Fruit fly (Drosophila melanogaster) whole organism, prepupa: ENCODE measurements around the gene CG3246.

ENCODE experiments used
- CG10631 ChIP-seq: fragments of 200-800 bp; sonication (Bioruptor generic); optimal IDR thresholded peaks from 2 replicates; lab custom pipeline; 2016; ENCODE audit warnings: missing biosample characterization, missing genetic modification characterization
- CG10669 ChIP-seq: fragments of 200-800 bp; sonication (Bioruptor generic); optimal IDR thresholded peaks from 3 replicates; lab custom pipeline; 2018; ENCODE audit warnings: missing biosample characterization, mild to moderate bottlenecking, missing genetic modification characterization, moderate library complexity
- CG11294 ChIP-seq: fragments of 200-800 bp; sonication (Bioruptor generic); IDR thresholded peaks from 2 replicates; pipeline ENCODE4 v1.3.6; 2022; ENCODE audit warnings: missing biosample characterization, missing genetic modification characterization
- CG11762 ChIP-seq: fragments of 200-800 bp; sonication (Bioruptor generic); optimal IDR thresholded peaks from 3 replicates; lab custom pipeline; 2016; ENCODE audit warnings: missing biosample characterization, missing genetic modification characterization; ENCODE audit not compliant: insufficient read depth
- CG11902 ChIP-seq: fragments of 200-800 bp; sonication (Bioruptor generic); optimal IDR thresholded peaks from 3 replicates; lab custom pipeline; 2016; ENCODE audit warnings: missing biosample characterization, missing genetic modification characterization
- CG15336 ChIP-seq: fragments of 200-800 bp; sonication (Bioruptor generic); IDR thresholded peaks from 2 replicates; pipeline ENCODE4 v1.3.6; 2022; ENCODE audit warnings: missing biosample characterization, missing genetic modification characterization
- CG16779 ChIP-seq: fragments of 200-800 bp; sonication (Bioruptor generic); optimal IDR thresholded peaks from 3 replicates; lab custom pipeline; 2017; ENCODE audit warnings: missing biosample characterization, mild to moderate bottlenecking, missing genetic modification characterization
- CG31627 ChIP-seq: fragments of 200-800 bp; sonication (Bioruptor generic); optimal IDR thresholded peaks from 3 replicates; lab custom pipeline; 2016; ENCODE audit warnings: missing biosample characterization, missing genetic modification characterization
- CG3919 ChIP-seq: fragments of 200-800 bp; sonication (Bioruptor generic); optimal IDR thresholded peaks from 3 replicates; lab custom pipeline; 2016; ENCODE audit warnings: missing biosample characterization, missing genetic modification characterization
- CG4318 ChIP-seq: fragments of 200-800 bp; sonication (Bioruptor generic); optimal IDR thresholded peaks from 3 replicates; lab custom pipeline; 2017; ENCODE audit warnings: missing biosample characterization, mild to moderate bottlenecking, missing genetic modification characterization
- CG6276 ChIP-seq: fragments of 200-800 bp; sonication (Bioruptor generic); optimal IDR thresholded peaks from 2 replicates; lab custom pipeline; 2017; ENCODE audit warnings: missing biosample characterization, mild to moderate bottlenecking, missing genetic modification characterization
- CG6808 ChIP-seq: fragments of 200-800 bp; sonication (Bioruptor generic); optimal IDR thresholded peaks from 3 replicates; lab custom pipeline; 2017; ENCODE audit warnings: missing biosample characterization, missing genetic modification characterization, mild to moderate bottlenecking, moderate library complexity, missing genetic modification reagents
- CG8319 ChIP-seq: fragments of 200-800 bp; sonication (Bioruptor generic); optimal IDR thresholded peaks from 3 replicates; lab custom pipeline; 2016; ENCODE audit warnings: missing biosample characterization, missing genetic modification characterization
- CG9139 ChIP-seq: fragments of 200-800 bp; sonication (Bioruptor generic); optimal IDR thresholded peaks from 3 replicates; lab custom pipeline; 2017; ENCODE audit warnings: missing biosample characterization, mild to moderate bottlenecking, missing genetic modification characterization
- Eip75B ChIP-seq: fragments of 200-800 bp; sonication (Bioruptor generic); optimal IDR thresholded peaks from 3 replicates; lab custom pipeline; 2016; ENCODE audit warnings: missing biosample characterization, missing genetic modification characterization
- Eip78C ChIP-seq: fragments of 200-800 bp; sonication (Bioruptor generic); peaks from one replicate; lab custom pipeline; 2016; ENCODE audit warnings: missing biosample characterization, missing genetic modification characterization
- Eip93F ChIP-seq: fragments of 200-800 bp; sonication (Bioruptor generic); optimal IDR thresholded peaks from 2 replicates; lab custom pipeline; 2016; ENCODE audit warnings: missing biosample characterization, mild to moderate bottlenecking, missing genetic modification characterization
- Ets21C ChIP-seq: fragments of 200-800 bp; sonication (Bioruptor generic); optimal IDR thresholded peaks from 3 replicates; lab custom pipeline; 2016; ENCODE audit warnings: missing biosample characterization, missing genetic modification characterization
- Ets96B ChIP-seq: fragments of 200-800 bp; optimal IDR thresholded peaks from 2 replicates; lab custom pipeline; 2019; ENCODE audit warnings: missing biosample characterization, mild to moderate bottlenecking, missing genetic modification characterization, moderate library complexity
- Hr38 ChIP-seq: sonication (Bioruptor generic); optimal IDR thresholded peaks from 2 replicates; lab custom pipeline; 2016; ENCODE audit warnings: missing biosample characterization, missing genetic modification characterization
- Hr39 ChIP-seq: fragments of 200-800 bp; sonication (Bioruptor generic); optimal IDR thresholded peaks from 2 replicates; lab custom pipeline; 2016; ENCODE audit warnings: missing biosample characterization, missing genetic modification characterization
- Hr4 ChIP-seq: fragments of 200-800 bp; sonication (Bioruptor generic); optimal IDR thresholded peaks from 3 replicates; lab custom pipeline; 2016; ENCODE audit warnings: missing biosample characterization, missing genetic modification characterization
- Met ChIP-seq: fragments of 200-800 bp; sonication (Bioruptor generic); optimal IDR thresholded peaks from 3 replicates; lab custom pipeline; 2016; ENCODE audit warnings: missing biosample characterization, missing genetic modification characterization
- Smox ChIP-seq: fragments of 200-800 bp; sonication (Bioruptor generic); optimal IDR thresholded peaks from 3 replicates; lab custom pipeline; 2016; ENCODE audit warnings: missing biosample characterization, missing genetic modification characterization
- Sox102F ChIP-seq: fragments of 200-800 bp; sonication (Bioruptor generic); optimal IDR thresholded peaks from 2 replicates; lab custom pipeline; 2016; ENCODE audit warnings: missing biosample characterization, mild to moderate bottlenecking, missing genetic modification characterization
- Sox14 ChIP-seq: fragments of 200-800 bp; sonication (Bioruptor generic); optimal IDR thresholded peaks from 3 replicates; lab custom pipeline; 2016; ENCODE audit warnings: missing biosample characterization, missing genetic modification characterization
- achi ChIP-seq: fragments of 200-800 bp; sonication (Bioruptor generic); optimal IDR thresholded peaks from 3 replicates; lab custom pipeline; 2016; ENCODE audit warnings: missing biosample characterization, missing genetic modification characterization
- acj6 ChIP-seq: fragments of 200-800 bp; sonication (Bioruptor generic); optimal IDR thresholded peaks from 3 replicates; lab custom pipeline; 2016; ENCODE audit warnings: missing biosample characterization, missing genetic modification characterization
- dac ChIP-seq: fragments of 200-800 bp; sonication (Bioruptor generic); optimal IDR thresholded peaks from 2 replicates; lab custom pipeline; 2017; ENCODE audit warnings: missing biosample characterization, mild to moderate bottlenecking, missing genetic modification characterization
- dsx ChIP-seq: fragments of 200-800 bp; optimal IDR thresholded peaks from 3 replicates; lab custom pipeline; 2019; ENCODE audit warnings: missing biosample characterization, mild to moderate bottlenecking, missing genetic modification characterization, moderate library complexity; ENCODE audit not compliant: poor library complexity, severe bottlenecking
- eg ChIP-seq: fragments of 200-800 bp; sonication (Bioruptor generic); IDR thresholded peaks from 3 replicates; pipeline ENCODE4 v1.3.6; 2022; ENCODE audit warnings: missing biosample characterization, missing genetic modification characterization
- esn ChIP-seq: fragments of 200-800 bp; sonication (Bioruptor generic); optimal IDR thresholded peaks from 2 replicates; lab custom pipeline; 2016; ENCODE audit warnings: missing biosample characterization, mild to moderate bottlenecking, missing genetic modification characterization, moderate library complexity
- fd59A ChIP-seq: fragments of 200-800 bp; sonication (Bioruptor generic); optimal IDR thresholded peaks from 2 replicates; lab custom pipeline; 2017; ENCODE audit warnings: missing biosample characterization, mild to moderate bottlenecking, missing genetic modification characterization, missing genetic modification reagents
- fkh ChIP-seq: fragments of 200-800 bp; sonication (Bioruptor generic); optimal IDR thresholded peaks from 3 replicates; lab custom pipeline; 2017; ENCODE audit warnings: missing biosample characterization, mild to moderate bottlenecking, missing genetic modification characterization, moderate library complexity
- lz ChIP-seq: fragments of 200-800 bp; sonication (Bioruptor generic); optimal IDR thresholded peaks from 3 replicates; lab custom pipeline; 2016; ENCODE audit warnings: missing biosample characterization, missing genetic modification characterization
- net ChIP-seq: fragments of 200-800 bp; sonication (Bioruptor generic); optimal IDR thresholded peaks from 3 replicates; lab custom pipeline; 2016; ENCODE audit warnings: missing biosample characterization, missing genetic modification characterization
- salr ChIP-seq, 2 experiments: fragments of 200-800 bp; sonication (Bioruptor generic); optimal IDR thresholded peaks; 3 replicates each; lab custom pipeline; 2016 to 2018; ENCODE audit warnings: missing biosample characterization in 2 of 2, missing genetic modification characterization in 2 of 2, mild to moderate bottlenecking in 1 of 2
- spab ChIP-seq: fragments of 200-800 bp; sonication (Bioruptor generic); optimal IDR thresholded peaks from 2 replicates; lab custom pipeline; 2017; ENCODE audit warnings: missing biosample characterization, mild to moderate bottlenecking, missing genetic modification characterization, missing genetic modification reagents
- ss ChIP-seq, 2 experiments: fragments of 200-800 bp; sonication (Bioruptor generic); optimal IDR thresholded peaks; 2 replicates in 1 of 2; 3 replicates in 1 of 2; lab custom pipeline; 2017 to 2018; ENCODE audit warnings: mild to moderate bottlenecking in 2 of 2, missing biosample characterization in 2 of 2, missing genetic modification characterization in 2 of 2, moderate library complexity in 1 of 2
- svp ChIP-seq: fragments of 200-800 bp; sonication (Bioruptor generic); peaks from one replicate; lab custom pipeline; 2016; ENCODE audit warnings: missing biosample characterization, missing genetic modification characterization
- topi ChIP-seq: fragments of 200-800 bp; sonication (Bioruptor generic); optimal IDR thresholded peaks from 3 replicates; lab custom pipeline; 2016; ENCODE audit warnings: missing biosample characterization, missing genetic modification characterization

The CG3246 gene

dm6 chr2L:3416527-3417304, 45.0 kb downstream of the CG3246 start, which contains the start of gene CG31952 (continued):
- TF ChIP-seq salr (GFP tag; optimal IDR thresholded peaks at IDR 0.05; lab: Kevin White, UChicago) (no peak), Sox14 (GFP tag; lab: Kevin White, UChicago) (no peak), achi (GFP tag; lab: Kevin White, UChicago) (peak; percentile 39), CG11762 (GFP tag; lab: Kevin White, UChicago) (no peak), CG11294 (GFP tag; lab: Robert Waterston, UW) (no peak), CG6808 (GFP tag; lab: Kevin White, UChicago) (peak; percentile 91), acj6 (GFP tag; lab: Kevin White, UChicago) (peak; percentile 47), ss (GFP tag; optimal IDR thresholded peaks at IDR 0.05; lab: Kevin White, UChicago) (peak in 1 of 2 experiments; percentile 37), Smox (GFP tag; lab: Kevin White, UChicago) (no peak), topi (GFP tag; lab: Kevin White, UChicago) (peak; percentile 30), lz (GFP tag; lab: Kevin White, UChicago) (no peak), CG9139 (GFP tag; lab: Kevin White, UChicago) (no peak), Met (GFP tag; lab: Kevin White, UChicago) (no peak), eg (0 out of 3 replicates have a peak, but pooled peaks have one; percentile 23), CG4318 (GFP tag; lab: Kevin White, UChicago) (no peak), Eip93F (GFP tag; lab: Kevin White, UChicago) (no peak), CG16779 (tag; lab: Kevin White, UChicago) (no peak), fd59A (no peak), dac (GFP tag; lab: Kevin White, UChicago) (no peak), fkh (GFP tag; lab: Kevin White, UChicago) (no peak), Sox102F (no peak), CG15336 (peak; percentile 69), spab (GFP tag; lab: Kevin White, UChicago) (no peak), Hr38 (GFP tag; lab: Kevin White, UChicago) (no peak), CG3919 (GFP tag; lab: Kevin White, UChicago) (peak; percentile 42), CG31627 (GFP tag; lab: Kevin White, UChicago) (no peak), Eip75B (GFP tag; lab: Kevin White, UChicago) (peak; percentile 48), CG11902 (peak; percentile 30), CG10669 (GFP tag; lab: Kevin White, UChicago) (peak; percentile 21), Ets96B (tag; lab: Kevin White, UChicago) (peak; percentile 35), Eip78C (GFP tag; lab: Kevin White, UChicago) (peak; percentile 91), esn (GFP tag; lab: Kevin White, UChicago) (no peak), net (GFP tag; lab: Kevin White, UChicago) (peak; percentile 51), dsx (GFP tag; lab: Kevin White, UChicago) (no peak), CG8319 (no peak), svp (GFP tag; lab: Kevin White, UChicago) (peak; percentile 49), Hr39 (GFP tag; lab: Kevin White, UChicago) (no peak), Ets21C (GFP tag; lab: Kevin White, UChicago) (no peak), CG6276 (GFP tag; lab: Kevin White, UChicago) (no peak), CG10631 (GFP tag; lab: Kevin White, UChicago) (no peak), Hr4 (GFP tag; lab: Kevin White, UChicago) (peak; percentile 22)
- TF ChIP-seq, all 60 proteins: peak for 26
